Fruit fly (Drosophila melanogaster): ENCODE results near the gene Usp30.

Gene Usp30

dm6 chrX:5902701-5903100 lies 23.1 kb upstream of the Usp30 start:
- peak; percentile 68 for TF ChIP-seq svp (GFP tag)
- no peak for TF ChIP-seq CG9139 (GFP tag; optimal IDR thresholded peaks at IDR 0.05)

dm6 chrX:5901628-5902213 lies 22.1 kb upstream of the Usp30 start:
- TF ChIP-seq CG10669 (GFP tag; optimal IDR thresholded peaks at IDR 0.05) (peak; percentile 21), Smox (GFP tag; optimal IDR thresholded peaks at IDR 0.05) (peak; percentile 14), CG9139 (GFP tag; optimal IDR thresholded peaks at IDR 0.05) (peak; percentile 67), CG3032 (tag; optimal IDR thresholded peaks at IDR 0.05) (no peak), topi (GFP tag; optimal IDR thresholded peaks at IDR 0.05) (peak; percentile 29), CG32006 (GFP tag; optimal IDR thresholded peaks at IDR 0.05) (peak; percentile 10), CG6792 (GFP tag; optimal IDR thresholded peaks at IDR 0.05) (no peak), net (GFP tag; optimal IDR thresholded peaks at IDR 0.05) (peak; percentile 48), dsx (GFP tag; optimal IDR thresholded peaks at IDR 0.05; ENCODE audit: poor library complexity, severe bottlenecking) (peak; percentile 36), dac (GFP tag; optimal IDR thresholded peaks at IDR 0.05) (no peak), esn (GFP tag; optimal IDR thresholded peaks at IDR 0.05) (peak; percentile 47), CG6163 (GFP tag; IDR thresholded peaks at IDR 0.05) (no peak; the same call in 2 of the 3 replicates), Eip78C (GFP tag) (peak; percentile 81), CG11902 (GFP tag; optimal IDR thresholded peaks at IDR 0.05) (no peak), CG11294 (GFP tag; IDR thresholded peaks at IDR 0.05) (no peak), Hr38 (GFP tag; optimal IDR thresholded peaks at IDR 0.05) (no peak), eg (GFP tag; IDR thresholded peaks at IDR 0.05) (peak; percentile 27; the same call in 1 of the 3 replicates), fd85E (GFP tag; optimal IDR thresholded peaks at IDR 0.05) (no peak), CG1621 (tag; optimal IDR thresholded peaks at IDR 0.05) (peak; percentile 43), Sox102F (GFP tag; optimal IDR thresholded peaks at IDR 0.05) (peak; percentile 71), Eip75B (GFP tag; optimal IDR thresholded peaks at IDR 0.05) (peak; percentile 40), svp (GFP tag) (peak; percentile 4), CG15336 (GFP tag; IDR thresholded peaks at IDR 0.05) (peak; percentile 41; the same call in 1 of the 2 replicates), salr (GFP tag; optimal IDR thresholded peaks at IDR 0.05) (peak in 1 of 2 experiments; percentile 42), CG6808 (GFP tag; optimal IDR thresholded peaks at IDR 0.05) (peak; percentile 39), CG8632 (GFP tag; optimal IDR thresholded peaks at IDR 0.05) (peak; percentile 20), OdsH (GFP tag; optimal IDR thresholded peaks at IDR 0.05) (peak; percentile 28), Ets96B (tag; optimal IDR thresholded peaks at IDR 0.05) (peak; percentile 5), Sox14 (GFP tag; optimal IDR thresholded peaks at IDR 0.05) (peak; percentile 36), CG4318 (GFP tag; optimal IDR thresholded peaks at IDR 0.05) (no peak), CG6854 (GFP tag; optimal IDR thresholded peaks at IDR 0.05) (peak; percentile 74), Hr4 (GFP tag; optimal IDR thresholded peaks at IDR 0.05) (no peak), achi (GFP tag; optimal IDR thresholded peaks at IDR 0.05) (peak; percentile 19), CG11762 (GFP tag; optimal IDR thresholded peaks at IDR 0.05; ENCODE audit: insufficient read depth) (no peak), acj6 (GFP tag; optimal IDR thresholded peaks at IDR 0.05) (no peak), Lpt (GFP tag; optimal IDR thresholded peaks at IDR 0.05) (peak; percentile 12), vri (GFP tag; optimal IDR thresholded peaks at IDR 0.05) (peak; percentile 73), Ets21C (GFP tag; optimal IDR thresholded peaks at IDR 0.05) (no peak), CG8119 (GFP tag; IDR thresholded peaks at IDR 0.05) (peak; percentile 32; the same call in 2 of the 3 replicates), lz (GFP tag; optimal IDR thresholded peaks at IDR 0.05) (peak; percentile 10), Eip93F (GFP tag; optimal IDR thresholded peaks at IDR 0.05) (no peak), Gug (GFP tag; IDR thresholded peaks at IDR 0.05) (no peak), CG16779 (tag; optimal IDR thresholded peaks at IDR 0.05) (peak; percentile 5), CG7368 (GFP tag; optimal IDR thresholded peaks at IDR 0.05) (peak; percentile 25), Blimp-1 (GFP tag; optimal IDR thresholded peaks at IDR 0.05) (peak; percentile 32), fkh (GFP tag; optimal IDR thresholded peaks at IDR 0.05) (peak; percentile 50), fd59A (GFP tag; optimal IDR thresholded peaks at IDR 0.05) (no peak), CG34406 (GFP tag; optimal IDR thresholded peaks at IDR 0.05) (peak; percentile 5), CG3919 (GFP tag; optimal IDR thresholded peaks at IDR 0.05) (peak; percentile 46)
